Worm (Caenorhabditis elegans): ENCODE data around the gene str-1.

The str-1 gene

DNA sequence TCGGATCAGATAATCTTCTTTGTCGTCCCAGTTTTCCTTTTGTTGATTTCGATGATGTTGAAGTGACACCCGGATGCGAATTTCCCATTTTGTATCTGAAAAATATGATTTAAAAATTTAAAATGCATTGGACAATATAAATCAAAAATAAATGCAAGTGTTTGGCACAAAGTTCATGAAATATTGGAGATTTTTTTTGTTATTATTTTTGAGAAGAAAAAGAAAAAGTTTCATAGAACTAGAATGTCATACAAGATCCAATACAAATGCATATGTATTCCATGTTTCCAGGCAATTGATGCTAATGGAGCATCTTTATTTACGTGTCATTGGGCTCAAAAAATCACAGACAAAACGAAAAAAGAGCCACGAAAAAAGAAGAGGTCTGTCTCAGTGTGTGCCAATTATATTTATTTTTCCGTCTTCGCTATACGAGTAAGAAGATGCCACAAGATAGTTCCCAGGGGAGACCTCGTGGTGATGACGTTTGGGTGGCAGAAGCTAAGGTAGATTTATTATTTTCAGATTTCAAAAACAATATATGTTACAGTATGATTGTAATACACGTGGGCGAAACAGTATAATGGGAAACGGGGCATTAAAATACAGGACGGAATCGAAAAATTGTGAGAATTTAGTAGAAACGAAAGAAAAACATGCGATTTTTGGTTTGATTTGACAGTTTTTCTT, 46.0 kb downstream of the str-1 start, which contains the start of the genes glb-23 and R13A1.1:
TSS of gene glb-23 (minus strand) at position 101 of the 690 bp plus-strand sequence.
TSS of gene R13A1.1 (plus strand) at position 640 of the 690 bp plus-strand sequence.
- TF ChIP-seq fos-1 (tag; optimal IDR thresholded peaks at IDR 0.05) (no peak), nhr-25 (tag; optimal IDR thresholded peaks at IDR 0.05) (no peak), sea-2 (GFP tag; optimal IDR thresholded peaks at IDR 0.05) (no peak), aly-2 (tag; optimal IDR thresholded peaks at IDR 0.05) (no peak), elt-1 (tag; optimal IDR thresholded peaks at IDR 0.05) (no peak)

DNA sequence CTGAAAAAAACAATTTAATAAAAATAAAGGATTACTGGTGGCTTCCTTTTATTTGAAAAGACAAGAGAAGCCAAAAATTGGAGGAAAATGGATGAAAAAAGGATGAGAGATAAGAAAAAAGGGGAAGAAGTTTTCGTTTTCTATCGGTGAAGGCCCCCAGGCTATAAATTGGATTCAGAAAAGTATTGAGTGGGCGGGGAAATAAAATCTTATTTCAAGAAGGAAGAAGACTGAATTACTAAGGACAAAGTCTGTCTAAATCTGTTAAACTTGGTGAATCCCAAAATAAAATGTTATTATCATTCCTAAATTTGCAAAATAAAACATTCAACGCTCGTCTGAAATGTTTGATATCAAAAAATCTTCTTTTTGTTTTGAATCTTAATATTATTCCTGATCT, 48.5 kb downstream of the str-1 start:
- TF ChIP-seq fkh-10 (GFP tag; optimal IDR thresholded peaks at IDR 0.05) (peak; percentile 18), ztf-4 (tag; optimal IDR thresholded peaks at IDR 0.05) (no peak)

Measured in whole organism, L3 larva.